Fruit fly (Drosophila melanogaster) whole organism, embryonic: ENCODE data around the gene CG12420.

ENCODE experiments used
- Abd-B ChIP-seq: fragments of 200-800 bp; sonication (Bioruptor generic); optimal IDR thresholded peaks from 2 replicates; lab custom pipeline; 2018; ENCODE audit warnings: missing biosample characterization, mild to moderate bottlenecking, missing genetic modification characterization, moderate library complexity
- Atf6 ChIP-seq: fragments of 200-800 bp; sonication (Bioruptor generic); IDR thresholded peaks from 2 replicates; pipeline ENCODE4 v1.3.6; 2022; ENCODE audit warnings: missing biosample characterization, missing genetic modification characterization
- CG13424 ChIP-seq: fragments of 200-800 bp; sonication (Bioruptor generic); optimal IDR thresholded peaks from 2 replicates; lab custom pipeline; 2019; ENCODE audit warnings: missing biosample characterization, mild to moderate bottlenecking, missing genetic modification characterization, moderate library complexity
- CG14667 ChIP-seq: fragments of 200-800 bp; sonication (Bioruptor generic); IDR thresholded peaks from 2 replicates; pipeline ENCODE4 v1.3.6; 2022; ENCODE audit warnings: missing biosample characterization, missing genetic modification characterization
- CG14710 ChIP-seq: fragments of 200-800 bp; sonication (Bioruptor generic); optimal IDR thresholded peaks from 3 replicates; lab custom pipeline; 2019; ENCODE audit warnings: missing biosample characterization, mild to moderate bottlenecking, missing genetic modification characterization, moderate library complexity
- CG17361 ChIP-seq: fragments of 200-800 bp; sonication (Bioruptor generic); IDR thresholded peaks from 3 replicates; pipeline ENCODE4 v1.3.6; 2022; ENCODE audit warnings: missing biosample characterization, missing genetic modification characterization
- CG1792 ChIP-seq: fragments of 200-800 bp; sonication (Bioruptor generic); optimal IDR thresholded peaks from 2 replicates; lab custom pipeline; 2016; ENCODE audit warnings: missing biosample characterization, missing genetic modification characterization
- CG18476 ChIP-seq: fragments of 200-800 bp; sonication (Bioruptor generic); optimal IDR thresholded peaks from 2 replicates; lab custom pipeline; 2016; ENCODE audit warnings: missing biosample characterization, mild to moderate bottlenecking, missing genetic modification characterization
- CG2889 ChIP-seq: fragments of 200-800 bp; sonication (Bioruptor generic); IDR thresholded peaks from 3 replicates; pipeline ENCODE4 v1.3.6; 2022; ENCODE audit warnings: missing biosample characterization, missing genetic modification characterization
- CG30403 ChIP-seq: fragments of 200-800 bp; sonication (Bioruptor generic); optimal IDR thresholded peaks from 3 replicates; lab custom pipeline; 2016; ENCODE audit warnings: missing biosample characterization, missing genetic modification characterization
- CG31388 ChIP-seq: fragments of 200-800 bp; sonication (Bioruptor generic); optimal IDR thresholded peaks from 2 replicates; lab custom pipeline; 2016; ENCODE audit warnings: missing biosample characterization, missing genetic modification characterization
- CG3163 ChIP-seq: fragments of 200-800 bp; sonication (Bioruptor generic); optimal IDR thresholded peaks from 3 replicates; lab custom pipeline; 2016; ENCODE audit warnings: missing biosample characterization, missing genetic modification characterization
- CG3281 ChIP-seq: fragments of 200-800 bp; sonication (Bioruptor generic); optimal IDR thresholded peaks from 3 replicates; lab custom pipeline; 2017; ENCODE audit warnings: missing biosample characterization, mild to moderate bottlenecking, missing genetic modification characterization
- CG33213 ChIP-seq: fragments of 200-800 bp; sonication (Bioruptor generic); optimal IDR thresholded peaks from 3 replicates; lab custom pipeline; 2016; ENCODE audit warnings: missing biosample characterization, missing genetic modification characterization
- CG3838 ChIP-seq: fragments of 200-800 bp; sonication (Bioruptor generic); optimal IDR thresholded peaks from 3 replicates; lab custom pipeline; 2016; ENCODE audit warnings: missing biosample characterization, missing genetic modification characterization
- CG42726 ChIP-seq: fragments of 200-800 bp; sonication (Bioruptor generic); IDR thresholded peaks from 2 replicates; pipeline ENCODE4 v1.3.6; 2022; ENCODE audit warnings: missing biosample characterization, missing genetic modification characterization; ENCODE audit not compliant: partially characterized antibody
- CG4404 ChIP-seq: fragments of 200-800 bp; sonication (Bioruptor generic); IDR thresholded peaks from 2 replicates; pipeline ENCODE4 v1.3.6; 2022; ENCODE audit warnings: missing biosample characterization, missing genetic modification characterization
- CG4707 ChIP-seq: fragments of 200-800 bp; sonication (Bioruptor generic); optimal IDR thresholded peaks from 2 replicates; lab custom pipeline; 2018; ENCODE audit warnings: missing biosample characterization, mild to moderate bottlenecking, missing genetic modification characterization, moderate library complexity
- CG4730 ChIP-seq: fragments of 200-800 bp; sonication (Bioruptor generic); IDR thresholded peaks from 2 replicates; pipeline ENCODE4 v1.3.6; 2022; ENCODE audit warnings: missing biosample characterization, missing genetic modification characterization
- CG6689 ChIP-seq: fragments of 200-800 bp; sonication (Bioruptor generic); IDR thresholded peaks from 2 replicates; pipeline ENCODE4 v1.3.6; 2022; ENCODE audit warnings: missing biosample characterization, missing genetic modification characterization
- CG7745 ChIP-seq: fragments of 200-800 bp; sonication (Bioruptor generic); optimal IDR thresholded peaks from 2 replicates; lab custom pipeline; 2018; ENCODE audit warnings: missing biosample characterization, mild to moderate bottlenecking, missing genetic modification characterization, moderate library complexity
- CG8089 ChIP-seq: fragments of 200-800 bp; sonication (Bioruptor generic); optimal IDR thresholded peaks from 3 replicates; lab custom pipeline; 2016; ENCODE audit warnings: missing biosample characterization, missing genetic modification characterization
- CG9727 ChIP-seq: fragments of 200-800 bp; sonication (Bioruptor generic); optimal IDR thresholded peaks from 3 replicates; lab custom pipeline; 2017; ENCODE audit warnings: missing biosample characterization, mild to moderate bottlenecking, missing genetic modification characterization
- CG9876 ChIP-seq: fragments of 200-800 bp; sonication (Bioruptor generic); optimal IDR thresholded peaks from 2 replicates; lab custom pipeline; 2016; ENCODE audit warnings: missing biosample characterization, missing genetic modification characterization
- D19B ChIP-seq: fragments of 200-800 bp; sonication (Bioruptor generic); optimal IDR thresholded peaks from 2 replicates; lab custom pipeline; 2017; ENCODE audit warnings: missing biosample characterization, mild to moderate bottlenecking, missing genetic modification characterization
- Dref ChIP-seq: fragments of 200-800 bp; sonication (Bioruptor generic); IDR thresholded peaks from 2 replicates; pipeline ENCODE4 v1.3.6; 2022; ENCODE audit warnings: missing biosample characterization, missing genetic modification characterization
- Fer1 ChIP-seq: fragments of 200-800 bp; sonication (Bioruptor generic); optimal IDR thresholded peaks from 2 replicates; lab custom pipeline; 2017; ENCODE audit warnings: missing biosample characterization, mild to moderate bottlenecking, missing genetic modification characterization
- Hr78 ChIP-seq, 2 experiments: fragments of 200-800 bp in 1 of 2; fragments of >200 bp in 1 of 2; sonication (Bioruptor generic) in 1 of 2; optimal IDR thresholded peaks; 2 replicates each; lab custom pipeline; 2017 to 2019; ENCODE audit warnings: missing biosample characterization in 2 of 2, missing genetic modification characterization in 2 of 2, mild to moderate bottlenecking in 1 of 2, moderate library complexity in 1 of 2
- Jarid2 ChIP-seq: fragments of 200-800 bp; sonication (Bioruptor generic); optimal IDR thresholded peaks from 3 replicates; lab custom pipeline; 2017; ENCODE audit warnings: mild to moderate bottlenecking, missing biosample characterization, missing genetic modification reagents, missing genetic modification characterization
- Nf-YB ChIP-seq: fragments of 200-800 bp; sonication (Bioruptor generic); optimal IDR thresholded peaks from 3 replicates; lab custom pipeline; 2019; ENCODE audit warnings: missing biosample characterization, mild to moderate bottlenecking, missing genetic modification characterization, moderate library complexity
- Oaz ChIP-seq: fragments of 200-800 bp; sonication (Bioruptor generic); IDR thresholded peaks from 2 replicates; pipeline ENCODE4 v1.3.6; 2022; ENCODE audit warnings: missing biosample characterization, missing genetic modification characterization
- al ChIP-seq: fragments of 200-800 bp; sonication (Bioruptor generic); IDR thresholded peaks from 2 replicates; pipeline ENCODE4 v1.3.6; 2022; ENCODE audit warnings: missing biosample characterization, missing genetic modification characterization
- ap ChIP-seq: fragments of 200-800 bp; sonication (Bioruptor generic); IDR thresholded peaks from 2 replicates; pipeline ENCODE4 v1.3.6; 2022; ENCODE audit warnings: missing biosample characterization, missing genetic modification characterization
- bigmax ChIP-seq: fragments of 200-800 bp; sonication (Bioruptor generic); optimal IDR thresholded peaks from 2 replicates; lab custom pipeline; 2018; ENCODE audit warnings: missing biosample characterization, mild to moderate bottlenecking, missing genetic modification characterization
- br ChIP-seq: fragments of >200 bp; optimal IDR thresholded peaks from 2 replicates; lab custom pipeline; 2017
- caup ChIP-seq: fragments of 200-800 bp; sonication (Bioruptor generic); optimal IDR thresholded peaks from 3 replicates; lab custom pipeline; 2017; ENCODE audit warnings: missing biosample characterization, mild to moderate bottlenecking, missing genetic modification characterization, moderate library complexity; ENCODE audit not compliant: severe bottlenecking
- crc ChIP-seq: fragments of 200-800 bp; sonication (Bioruptor generic); optimal IDR thresholded peaks from 2 replicates; lab custom pipeline; 2016; ENCODE audit warnings: missing biosample characterization, missing genetic modification characterization
- croc ChIP-seq: fragments of 200-800 bp; sonication (Bioruptor generic); conservative IDR thresholded peaks from 3 replicates; pipeline ENCODE4 v1.3.6; 2022; ENCODE audit warnings: missing biosample characterization, missing genetic modification characterization
- emc ChIP-seq: fragments of 200-800 bp; sonication (Bioruptor generic); optimal IDR thresholded peaks from 2 replicates; lab custom pipeline; 2016; ENCODE audit warnings: missing biosample characterization, missing genetic modification characterization
- esg ChIP-seq: fragments of 200-800 bp; sonication (Bioruptor generic); conservative IDR thresholded peaks from 2 replicates; pipeline ENCODE4 v1.3.6; 2022; ENCODE audit warnings: missing biosample characterization, missing genetic modification characterization
- grau ChIP-seq: fragments of 200-800 bp; optimal IDR thresholded peaks from 3 replicates; lab custom pipeline; 2019; ENCODE audit warnings: missing biosample characterization, mild to moderate bottlenecking, missing genetic modification characterization, moderate library complexity
- insv ChIP-seq, 2 experiments: fragments of 200-800 bp; sonication (Bioruptor generic); optimal IDR thresholded peaks; 3 replicates each; lab custom pipeline; 2016 to 2018; ENCODE audit warnings: missing biosample characterization in 2 of 2, missing genetic modification characterization in 2 of 2
- lov ChIP-seq, 2 experiments: fragments of 200-800 bp in 1 of 2; fragments of >200 bp in 1 of 2; sonication (Bioruptor generic) in 1 of 2; IDR thresholded peaks in 1 of 2; optimal IDR thresholded peaks in 1 of 2; 2 replicates in 1 of 2; 3 replicates in 1 of 2; pipeline versions ENCODE4 v1.3.6 to Lab custom; 2017 to 2022; ENCODE audit warnings: missing biosample characterization in 1 of 2, missing genetic modification characterization in 1 of 2
- mirr ChIP-seq: fragments of 200-800 bp; sonication (Bioruptor generic); optimal IDR thresholded peaks from 3 replicates; lab custom pipeline; 2018; ENCODE audit warnings: missing biosample characterization, mild to moderate bottlenecking, missing genetic modification characterization
- prd ChIP-seq, 3 experiments: fragments of >200 bp in 2 of 3; fragments of 200-800 bp in 1 of 3; sonication (Bioruptor generic) in 1 of 3; optimal IDR thresholded peaks in 2 of 3; IDR thresholded peaks in 1 of 3; 2 replicates in 2 of 3; 3 replicates in 1 of 3; pipeline versions ENCODE4 v1.3.6 to Lab custom; 2017 to 2022; ENCODE audit warnings: missing biosample characterization in 1 of 3, missing genetic modification characterization in 1 of 3
- rib ChIP-seq: fragments of 200-800 bp; sonication (Bioruptor generic); IDR thresholded peaks from 2 replicates; pipeline ENCODE4 v1.3.6; 2022; ENCODE audit warnings: missing biosample characterization, missing genetic modification characterization
- row ChIP-seq: fragments of 200-800 bp; sonication (Bioruptor generic); IDR thresholded peaks from 3 replicates; pipeline ENCODE4 v1.3.6; 2022; ENCODE audit warnings: missing biosample characterization, missing genetic modification characterization
- sob ChIP-seq: fragments of 200-800 bp; sonication (Bioruptor generic); IDR thresholded peaks from 2 replicates; pipeline ENCODE4 v1.3.6; 2022; ENCODE audit warnings: missing biosample characterization, missing genetic modification characterization
- ssp ChIP-seq: fragments of 200-800 bp; sonication (Bioruptor generic); IDR thresholded peaks from 2 replicates; pipeline ENCODE4 v1.3.6; 2022; ENCODE audit warnings: missing biosample characterization, missing genetic modification characterization
- stc ChIP-seq: fragments of 200-800 bp; sonication (Bioruptor generic); IDR thresholded peaks from 2 replicates; pipeline ENCODE4 v1.3.6; 2022; ENCODE audit warnings: missing biosample characterization, missing genetic modification characterization
- tna ChIP-seq: fragments of 200-800 bp; sonication (Bioruptor generic); IDR thresholded peaks from 2 replicates; pipeline ENCODE4 v1.3.6; 2022; ENCODE audit warnings: missing biosample characterization, missing genetic modification characterization; ENCODE audit not compliant: partially characterized antibody

CG12420 gene

dm6 chr3R:10203554-10203953 is 18.9 kb upstream of the CG12420 start (continued):
- no peak for TF ChIP-seq lov (optimal IDR thresholded peaks at IDR 0.05; lab: Kevin White, UChicago)
- TF ChIP-seq lov (GFP tag; IDR thresholded peaks at IDR 0.05; lab: Robert Waterston, UW), result 0 out of 3 replicates have a peak, but pooled peaks have one; percentile 46
- peak; percentile 3 for TF ChIP-seq Fer1 (GFP tag; lab: Kevin White, UChicago)
- TF ChIP-seq al (GFP tag; lab: Robert Waterston, UW), result no peak
- TF ChIP-seq CG4707 (GFP tag; lab: Kevin White, UChicago), result peak; percentile 43
- TF ChIP-seq CG1792, result no peak
- TF ChIP-seq insv (GFP tag; optimal IDR thresholded peaks at IDR 0.05; lab: Kevin White, UChicago), result no peak
- TF ChIP-seq CG6689 (GFP tag; lab: Robert Waterston, UW), result no peak
- no peak for TF ChIP-seq crc (GFP tag; lab: Kevin White, UChicago)
- no peak for TF ChIP-seq CG31388
- no peak for TF ChIP-seq ssp
- TF ChIP-seq CG33213 (GFP tag; lab: Kevin White, UChicago), result peak; percentile 38
- TF ChIP-seq grau (tag; lab: Kevin White, UChicago), result peak; percentile 23
- TF ChIP-seq CG30403, result peak; percentile 16
- no peak for TF ChIP-seq Hr78 (GFP tag; optimal IDR thresholded peaks at IDR 0.05; lab: Kevin White, UChicago)
- no peak for TF ChIP-seq Abd-B (GFP tag; lab: Kevin White, UChicago)
- no peak for TF ChIP-seq row
- 0 out of 3 replicates have a peak, but pooled peaks have one; percentile 12 for TF ChIP-seq CG17361 (GFP tag; lab: Robert Waterston, UW)
- TF ChIP-seq CG8089 (GFP tag; lab: Kevin White, UChicago), result no peak
- peak; percentile 45 for TF ChIP-seq CG14710
- TF ChIP-seq Jarid2, result peak; percentile 26
- TF ChIP-seq croc (GFP tag; lab: Robert Waterston, UW), result peak; percentile 22; the same call in 1 of the 3 replicates
- TF ChIP-seq CG13424 (tag; lab: Kevin White, UChicago), result peak; percentile 29
- TF ChIP-seq ap (GFP tag; lab: Robert Waterston, UW), result no peak
- TF ChIP-seq CG42726 (GFP tag; lab: Robert Waterston, UW), result no peak
- no peak for TF ChIP-seq CG4404
- TF ChIP-seq CG9876, result no peak
- no peak for TF ChIP-seq bigmax (GFP tag; lab: Kevin White, UChicago)
- TF ChIP-seq sob, result peak; percentile 20; the same call in 1 of the 2 replicates
- no peak for TF ChIP-seq CG2889 (GFP tag; lab: Robert Waterston, UW)
- TF ChIP-seq CG3838 (GFP tag; lab: Kevin White, UChicago), result no peak
- no peak for TF ChIP-seq rib (GFP tag; lab: Robert Waterston, UW)
- TF ChIP-seq tna (GFP tag; lab: Robert Waterston, UW), result no peak
- TF ChIP-seq caup (GFP tag; lab: Kevin White, UChicago), result peak; percentile 33
- TF ChIP-seq CG3281 (GFP tag; lab: Kevin White, UChicago), result no peak
- TF ChIP-seq Oaz (GFP tag; lab: Robert Waterston, UW), result no peak
- no peak for TF ChIP-seq emc (GFP tag; lab: Kevin White, UChicago)
- TF ChIP-seq CG9727 (GFP tag; lab: Kevin White, UChicago), result peak; percentile 39
- TF ChIP-seq CG3163 (GFP tag; lab: Kevin White, UChicago), result no peak
- TF ChIP-seq D19B, result no peak
- no peak for TF ChIP-seq Atf6
- no peak for TF ChIP-seq CG7745 (tag; lab: Kevin White, UChicago)
- TF ChIP-seq mirr (GFP tag; lab: Kevin White, UChicago), result no peak
- TF ChIP-seq esg, result no peak
- no peak for TF ChIP-seq Nf-YB (GFP tag; lab: Kevin White, UChicago)
- no peak for TF ChIP-seq CG18476
- TF ChIP-seq stc, result no peak
- no peak for TF ChIP-seq prd (optimal IDR thresholded peaks at IDR 0.05; lab: Kevin White, UChicago)
- TF ChIP-seq prd (GFP tag; IDR thresholded peaks at IDR 0.05; lab: Robert Waterston, UW), result 0 out of 3 replicates have a peak, but pooled peaks have one; percentile 30
- TF ChIP-seq CG14667 (GFP tag; lab: Robert Waterston, UW), result no peak
- no peak for TF ChIP-seq br (lab: Kevin White, UChicago)
- no peak for TF ChIP-seq Dref (GFP tag; lab: Robert Waterston, UW)
- no peak for TF ChIP-seq CG4730
